Worm (Caenorhabditis elegans): Measurements from ENCODE around the gene Y37E11AL.3.

Y37E11AL.3 gene

ce11 chrIV:3694638-3695037 lies at the start of gene Y37E11AL.3, which contains the start of gene taf-6.2:
TSS of gene Y37E11AL.3 (plus strand) at chrIV:3694935.
TSS of gene taf-6.2 (minus strand) at chrIV:3694733.
- TF ChIP-seq pes-1 (GFP tag; IDR thresholded peaks at IDR 0.05) (no peak), tbx-11 (GFP tag; IDR thresholded peaks at IDR 0.05) (no peak), sea-1 (GFP tag; conservative IDR thresholded peaks at IDR 0.05) (no peak), ceh-13 (GFP tag; optimal IDR thresholded peaks at IDR 0.05) (no peak), B0310.2 (tag; optimal IDR thresholded peaks at IDR 0.05) (no peak), flt-1 (GFP tag; IDR thresholded peaks at IDR 0.05) (no peak), ceh-36 (tag; optimal IDR thresholded peaks at IDR 0.05) (no peak), ets-7 (tag; optimal IDR thresholded peaks at IDR 0.05) (no peak), F13C5.2 (tag; optimal IDR thresholded peaks at IDR 0.05) (no peak), hnd-1 (tag; optimal IDR thresholded peaks at IDR 0.05) (no peak), aly-1 (tag; optimal IDR thresholded peaks at IDR 0.05) (no peak), scrt-1 (GFP tag; IDR thresholded peaks at IDR 0.05) (no peak), tbx-37 (GFP tag; conservative IDR thresholded peaks at IDR 0.05) (no peak)

- TF ChIP-seq F13C5.2 (tag; optimal IDR thresholded peaks at IDR 0.05) (no peak), ama-1 (optimal IDR thresholded peaks at IDR 0.05) (no peak), tbx-11 (GFP tag; IDR thresholded peaks at IDR 0.05) (no peak), scrt-1 (GFP tag; IDR thresholded peaks at IDR 0.05) (no peak), hmbx-1 (tag; optimal IDR thresholded peaks at IDR 0.05) (no peak), aly-1 (tag; optimal IDR thresholded peaks at IDR 0.05) (no peak), ceh-36 (tag; optimal IDR thresholded peaks at IDR 0.05) (no peak)
Measured at ce11 chrIV:3645487-3645886, 49.2 kb upstream of the Y37E11AL.3 start.

DNA sequence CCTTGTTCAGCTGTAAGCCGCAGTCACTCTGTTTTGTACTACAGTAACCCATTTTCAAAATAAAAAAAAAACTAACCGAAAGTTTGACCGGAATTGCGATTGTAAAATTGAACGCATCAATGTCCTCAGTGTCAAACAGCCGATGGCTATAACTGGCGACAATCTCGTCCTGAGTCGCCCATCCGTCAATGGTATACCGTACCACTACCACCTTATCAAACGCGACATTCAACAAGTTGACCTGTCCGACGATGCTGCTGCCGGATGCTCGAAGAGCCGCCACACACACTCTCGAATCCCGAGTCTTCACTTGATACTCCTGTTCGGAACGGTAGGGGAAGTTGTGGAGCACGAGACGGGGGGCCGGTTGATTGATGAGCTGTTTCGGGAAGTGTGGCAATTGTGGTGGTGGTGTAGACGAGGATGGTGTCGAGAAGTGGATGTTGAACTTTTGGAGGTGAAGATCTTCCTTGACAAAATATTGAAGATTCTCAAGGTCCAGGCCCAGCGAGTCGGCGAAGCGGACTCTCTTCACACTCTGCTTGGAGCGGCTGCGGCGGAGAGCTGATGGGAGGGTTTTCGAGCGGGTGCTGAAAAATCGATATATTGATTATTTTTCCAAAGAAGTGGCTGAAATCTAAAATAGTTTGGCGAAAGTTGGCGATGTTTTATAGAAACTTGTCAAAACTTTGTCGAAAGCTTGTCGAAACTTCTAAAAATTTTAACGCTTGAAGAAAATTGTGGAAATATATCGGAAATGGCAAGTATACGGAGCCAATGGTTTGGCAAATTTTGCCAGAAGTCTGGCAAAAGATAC lies 48.2 kb upstream of the Y37E11AL.3 start:
- TF ChIP-seq aly-1 (tag; optimal IDR thresholded peaks at IDR 0.05): no peak
- TF ChIP-seq ceh-13 (GFP tag; optimal IDR thresholded peaks at IDR 0.05): no peak
- no peak for TF ChIP-seq scrt-1 (GFP tag; IDR thresholded peaks at IDR 0.05)
- no peak for TF ChIP-seq hmbx-1 (tag; optimal IDR thresholded peaks at IDR 0.05)
- TF ChIP-seq ceh-36 (tag; optimal IDR thresholded peaks at IDR 0.05): no peak
- no peak for TF ChIP-seq hnd-1 (tag; optimal IDR thresholded peaks at IDR 0.05)
- TF ChIP-seq sea-1 (GFP tag; conservative IDR thresholded peaks at IDR 0.05): no peak
- no peak for TF ChIP-seq ama-1 (optimal IDR thresholded peaks at IDR 0.05)
- TF ChIP-seq F13C5.2 (tag; optimal IDR thresholded peaks at IDR 0.05): no peak
- TF ChIP-seq pes-1 (GFP tag; IDR thresholded peaks at IDR 0.05): no peak
- no peak for TF ChIP-seq B0310.2 (tag; optimal IDR thresholded peaks at IDR 0.05)
- no peak for TF ChIP-seq tbx-37 (GFP tag; conservative IDR thresholded peaks at IDR 0.05)
- TF ChIP-seq flt-1 (GFP tag; IDR thresholded peaks at IDR 0.05): no peak
- TF ChIP-seq ets-7 (tag; optimal IDR thresholded peaks at IDR 0.05): no peak
- no peak for TF ChIP-seq tbx-11 (GFP tag; IDR thresholded peaks at IDR 0.05)
- no peak for TF ChIP-seq tra-4 (tag; optimal IDR thresholded peaks at IDR 0.05)
- TF ChIP-seq hmg-4 (GFP tag; optimal IDR thresholded peaks at IDR 0.05): no peak

- TF ChIP-seq pes-1 (GFP tag; IDR thresholded peaks at IDR 0.05) (no peak), B0310.2 (tag; optimal IDR thresholded peaks at IDR 0.05) (no peak), ama-1 (optimal IDR thresholded peaks at IDR 0.05) (no peak)
Measured at ce11 chrIV:3647551-3647950, 47.2 kb upstream of the Y37E11AL.3 start.

DNA sequence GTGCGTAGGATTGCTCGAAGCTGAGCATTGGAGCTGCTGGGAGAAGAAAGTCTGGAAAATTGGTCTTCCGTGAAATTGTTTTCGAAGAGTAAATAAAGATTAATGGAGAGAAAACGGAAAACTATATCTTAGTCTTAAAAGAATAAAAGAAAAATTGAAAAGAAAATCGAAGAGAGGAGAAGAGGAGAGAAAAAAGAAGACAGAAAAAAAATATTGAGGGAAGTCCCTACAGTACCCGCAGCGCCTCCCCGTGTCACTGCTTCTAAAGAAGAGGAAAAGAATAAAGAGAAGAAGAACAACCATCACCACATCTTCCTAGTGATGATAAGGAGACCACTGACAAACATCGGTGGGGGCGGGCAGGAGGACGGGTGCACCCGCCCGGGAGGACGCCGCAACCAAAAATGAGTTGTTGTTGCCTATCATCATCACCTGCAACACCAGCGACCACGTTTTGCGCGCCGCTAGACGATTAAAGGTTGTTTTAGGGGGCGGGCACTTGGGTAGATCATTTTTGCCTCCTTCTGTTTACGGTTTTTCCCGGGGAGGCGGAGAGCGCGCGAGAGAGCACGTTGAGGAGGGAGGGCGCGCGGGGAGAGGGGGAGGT lies 46.0 kb upstream of the Y37E11AL.3 start, which contains the start of gene CC8.2:
Gene CC8.2, minus strand, starts transcription at position 51 of the 607 bp plus-strand sequence.
- TF ChIP-seq hmg-4 (GFP tag; optimal IDR thresholded peaks at IDR 0.05): no peak
- no peak for TF ChIP-seq hnd-1 (tag; optimal IDR thresholded peaks at IDR 0.05)
- TF ChIP-seq hmbx-1 (tag; optimal IDR thresholded peaks at IDR 0.05): no peak
- TF ChIP-seq flt-1 (GFP tag; IDR thresholded peaks at IDR 0.05): no peak
- no peak for TF ChIP-seq F13C5.2 (tag; optimal IDR thresholded peaks at IDR 0.05)
- TF ChIP-seq ets-7 (tag; optimal IDR thresholded peaks at IDR 0.05): no peak
- no peak for TF ChIP-seq B0310.2 (tag; optimal IDR thresholded peaks at IDR 0.05)
- no peak for TF ChIP-seq sea-1 (GFP tag; conservative IDR thresholded peaks at IDR 0.05)
- no peak for TF ChIP-seq tbx-11 (GFP tag; IDR thresholded peaks at IDR 0.05)
- TF ChIP-seq tra-4 (tag; optimal IDR thresholded peaks at IDR 0.05): no peak
- TF ChIP-seq scrt-1 (GFP tag; IDR thresholded peaks at IDR 0.05): no peak
- TF ChIP-seq aly-1 (tag; optimal IDR thresholded peaks at IDR 0.05): no peak
- no peak for TF ChIP-seq ceh-36 (tag; optimal IDR thresholded peaks at IDR 0.05)
- no peak for TF ChIP-seq ceh-13 (GFP tag; optimal IDR thresholded peaks at IDR 0.05)
- no peak for TF ChIP-seq tbx-37 (GFP tag; conservative IDR thresholded peaks at IDR 0.05)
- no peak for TF ChIP-seq ama-1 (optimal IDR thresholded peaks at IDR 0.05)
- TF ChIP-seq pes-1 (GFP tag; IDR thresholded peaks at IDR 0.05): no peak

- TF ChIP-seq F13C5.2 (tag; optimal IDR thresholded peaks at IDR 0.05) (no peak), aly-1 (tag; optimal IDR thresholded peaks at IDR 0.05) (no peak), sea-1 (GFP tag; conservative IDR thresholded peaks at IDR 0.05) (no peak), scrt-1 (GFP tag; IDR thresholded peaks at IDR 0.05) (no peak), hnd-1 (tag; optimal IDR thresholded peaks at IDR 0.05) (no peak), hmg-4 (GFP tag; optimal IDR thresholded peaks at IDR 0.05) (no peak), ama-1 (optimal IDR thresholded peaks at IDR 0.05) (no peak), tbx-11 (GFP tag; IDR thresholded peaks at IDR 0.05) (no peak), ets-7 (tag; optimal IDR thresholded peaks at IDR 0.05) (no peak), B0310.2 (tag; optimal IDR thresholded peaks at IDR 0.05) (no peak), hmbx-1 (tag; optimal IDR thresholded peaks at IDR 0.05) (no peak), tra-4 (tag; optimal IDR thresholded peaks at IDR 0.05) (no peak), ceh-13 (GFP tag; optimal IDR thresholded peaks at IDR 0.05) (no peak), flt-1 (GFP tag; IDR thresholded peaks at IDR 0.05) (no peak)
Measured at ce11 chrIV:3652223-3652622, 42.5 kb upstream of the Y37E11AL.3 start.

- TF ChIP-seq ets-7 (tag; optimal IDR thresholded peaks at IDR 0.05) (no peak), aly-1 (tag; optimal IDR thresholded peaks at IDR 0.05) (no peak), flt-1 (GFP tag; IDR thresholded peaks at IDR 0.05) (no peak), F13C5.2 (tag; optimal IDR thresholded peaks at IDR 0.05) (no peak), pes-1 (GFP tag; IDR thresholded peaks at IDR 0.05) (no peak), hmbx-1 (tag; optimal IDR thresholded peaks at IDR 0.05) (no peak)
Measured at ce11 chrIV:3652784-3653383, 41.9 kb upstream of the Y37E11AL.3 start.
